Worm (Caenorhabditis elegans) whole organism, L1 larva: ENCODE measurements around the gene H41C03.3.

Source experiments
- C04F5.9 ChIP-seq: sonication (generic microtip); optimal IDR thresholded peaks from 2 replicates; lab custom pipeline; 2016; ENCODE audit warnings: missing genetic modification characterization, missing compliant biosample characterization
- C16A3.4 ChIP-seq: fragments of 150-350 bp; optimal IDR thresholded peaks from 2 replicates; lab custom pipeline; 2014; ENCODE audit warnings: missing biosample characterization, missing genetic modification characterization
- C34B4.2 ChIP-seq: sonication (generic microtip); optimal IDR thresholded peaks from 2 replicates; lab custom pipeline; 2017; ENCODE audit warnings: mild to moderate bottlenecking, missing genetic modification characterization, missing compliant biosample characterization
- Y116A8C.19 ChIP-seq: sonication (generic microtip); optimal IDR thresholded peaks from 2 replicates; lab custom pipeline; 2016; ENCODE audit warnings: missing compliant biosample characterization, missing genetic modification characterization, borderline replicate concordance
- ceh-63 ChIP-seq: fragments of 200-800 bp; sonication (Bioruptor generic); optimal IDR thresholded peaks from 2 replicates; lab custom pipeline; 2018; ENCODE audit warnings: mild to moderate bottlenecking, missing genetic modification characterization, missing compliant biosample characterization
- ceh-8 ChIP-seq: fragments of 200-800 bp; sonication (Bioruptor generic); optimal IDR thresholded peaks from 2 replicates; lab custom pipeline; 2018; ENCODE audit warnings: mild to moderate bottlenecking, missing genetic modification characterization, moderate library complexity, missing compliant biosample characterization
- ceh-82 ChIP-seq, 3 experiments: fragments of 150-350 bp in 1 of 3; sonication (generic microtip) in 2 of 3; optimal IDR thresholded peaks; 2 replicates each; lab custom pipeline; 2014 to 2017; ENCODE audit warnings: missing biosample characterization in 3 of 3, missing genetic modification characterization in 3 of 3
- ceh-88 ChIP-seq: fragments of 200-800 bp; sonication (Bioruptor generic); IDR thresholded peaks from 2 replicates; pipeline ENCODE4 v1.3.6; 2022; ENCODE audit warnings: missing genetic modification characterization, missing compliant biosample characterization
- efl-1 ChIP-seq, 4 experiments: fragments of 150-350 bp; optimal IDR thresholded peaks in 3 of 4; peaks in 1 of 4; 1 replicate in 1 of 4; 2 replicates in 3 of 4; lab custom pipeline; 2014; ENCODE audit warnings: missing biosample characterization in 2 of 4, missing genetic modification characterization in 2 of 4, missing genetic modification reagents in 2 of 4
- efl-3 ChIP-seq: fragments of 200-800 bp; sonication (Bioruptor generic); optimal IDR thresholded peaks from 2 replicates; lab custom pipeline; 2018; ENCODE audit warnings: mild to moderate bottlenecking, missing genetic modification characterization, missing compliant biosample characterization
- egl-13 ChIP-seq: sonication (generic microtip); optimal IDR thresholded peaks from 2 replicates; lab custom pipeline; 2016; ENCODE audit warnings: missing genotype, missing genetic modification reagents, missing genetic modification characterization, missing compliant biosample characterization
- elt-3 ChIP-seq, 6 experiments: fragments of 150-350 bp in 1 of 6; sonication (generic microtip); optimal IDR thresholded peaks; 2 replicates each; lab custom pipeline; 2017 to 2018; ENCODE audit warnings: missing biosample characterization in 6 of 6, missing genetic modification characterization in 6 of 6, inconsistent platforms in 1 of 6
- fkh-10 ChIP-seq: sonication (generic microtip); optimal IDR thresholded peaks from 2 replicates; lab custom pipeline; 2017; ENCODE audit warnings: missing biosample characterization, missing genetic modification reagents, missing genetic modification characterization
- fos-1 ChIP-seq: fragments of 150-350 bp; optimal IDR thresholded peaks from 2 replicates; lab custom pipeline; 2014; ENCODE audit warnings: missing biosample characterization, missing genetic modification characterization
- hlh-17 ChIP-seq: fragments of 200-800 bp; sonication (Bioruptor generic); optimal IDR thresholded peaks from 2 replicates; lab custom pipeline; 2018; ENCODE audit warnings: missing genetic modification characterization, mild to moderate bottlenecking, missing compliant biosample characterization, moderate library complexity, borderline replicate concordance
- hpl-2 ChIP-seq: fragments of 150-350 bp; optimal IDR thresholded peaks from 2 replicates; lab custom pipeline; 2014; ENCODE audit warnings: missing biosample characterization, missing genetic modification reagents, missing genetic modification characterization
- isw-1 ChIP-seq: fragments of 200-800 bp; sonication (Bioruptor generic); IDR thresholded peaks from 2 replicates; pipeline ENCODE4 v1.3.6; 2022; ENCODE audit warnings: missing genetic modification characterization, missing compliant biosample characterization
- lin-13 ChIP-seq: fragments of 150-350 bp; optimal IDR thresholded peaks from 2 replicates; lab custom pipeline; 2014; ENCODE audit warnings: missing biosample characterization, missing genetic modification reagents, missing genetic modification characterization
- lin-15B ChIP-seq: fragments of 150-350 bp; sonication (generic microtip); optimal IDR thresholded peaks from 3 replicates; lab custom pipeline; 2014; ENCODE audit warnings: missing biosample characterization, missing genetic modification characterization
- lin-35 ChIP-seq, 2 experiments: fragments of 150-350 bp; optimal IDR thresholded peaks; 2 replicates each; lab custom pipeline; 2014; ENCODE audit warnings: missing biosample characterization in 2 of 2, missing genetic modification characterization in 2 of 2, missing genetic modification reagents in 2 of 2
- lir-3 ChIP-seq: sonication (generic microtip); optimal IDR thresholded peaks from 2 replicates; lab custom pipeline; 2016; ENCODE audit warnings: mild to moderate bottlenecking, missing genetic modification characterization, moderate library complexity, missing compliant biosample characterization; ENCODE audit not compliant: poor library complexity
- lsy-2 ChIP-seq, 2 experiments: fragments of 150-350 bp; optimal IDR thresholded peaks; 2 replicates each; lab custom pipeline; 2014; ENCODE audit warnings: missing biosample characterization in 2 of 2, missing genetic modification characterization in 2 of 2
- nhr-11 ChIP-seq: fragments of 150-350 bp; optimal IDR thresholded peaks from 2 replicates; lab custom pipeline; 2014; ENCODE audit warnings: missing biosample characterization, missing genetic modification characterization
- nhr-12 ChIP-seq: sonication (generic microtip); optimal IDR thresholded peaks from 2 replicates; lab custom pipeline; 2017; ENCODE audit warnings: missing biosample characterization, missing genetic modification characterization
- nhr-19 ChIP-seq: fragments of 200-800 bp; sonication (Bioruptor generic); conservative IDR thresholded peaks from 2 replicates; pipeline ENCODE4 v1.3.6; 2022; ENCODE audit warnings: missing genetic modification characterization, missing compliant biosample characterization
- nhr-20 ChIP-seq: sonication (generic microtip); optimal IDR thresholded peaks from 2 replicates; lab custom pipeline; 2016; ENCODE audit warnings: mild to moderate bottlenecking, missing genetic modification characterization, missing compliant biosample characterization
- nhr-71 ChIP-seq: sonication (generic microtip); optimal IDR thresholded peaks from 2 replicates; lab custom pipeline; 2016; ENCODE audit warnings: mild to moderate bottlenecking, missing genetic modification characterization, moderate library complexity, missing compliant biosample characterization
- nhr-76 ChIP-seq: sonication (generic microtip); optimal IDR thresholded peaks from 2 replicates; lab custom pipeline; 2017; ENCODE audit warnings: missing biosample characterization, missing genetic modification characterization
- nhr-77 ChIP-seq: fragments of 150-350 bp; optimal IDR thresholded peaks from 2 replicates; lab custom pipeline; 2014; ENCODE audit warnings: missing biosample characterization, missing genetic modification characterization
- nhr-84 ChIP-seq: sonication (generic microtip); optimal IDR thresholded peaks from 2 replicates; lab custom pipeline; 2017; ENCODE audit warnings: missing biosample characterization, missing genetic modification characterization
- pag-3 ChIP-seq: sonication (generic microtip); optimal IDR thresholded peaks from 2 replicates; lab custom pipeline; 2017; ENCODE audit warnings: missing genetic modification characterization, mild to moderate bottlenecking, missing compliant biosample characterization, antibody characterized with exemption, borderline replicate concordance; ENCODE audit not compliant: insufficient read depth
- pqm-1 ChIP-seq: sonication (generic microtip); optimal IDR thresholded peaks from 3 replicates; lab custom pipeline; 2017; ENCODE audit warnings: missing biosample characterization, missing genetic modification characterization
- skn-1 ChIP-seq: fragments of 150-350 bp; optimal IDR thresholded peaks from 2 replicates; lab custom pipeline; 2014; ENCODE audit warnings: missing biosample characterization, missing genetic modification characterization
- snu-23 ChIP-seq: sonication (generic microtip); optimal IDR thresholded peaks from 2 replicates; lab custom pipeline; 2016; ENCODE audit warnings: missing genetic modification characterization, missing compliant biosample characterization
- sptf-1 ChIP-seq: fragments of 150-350 bp; optimal IDR thresholded peaks from 2 replicates; lab custom pipeline; 2014; ENCODE audit warnings: missing biosample characterization, missing genetic modification characterization
- swsn-7 ChIP-seq: sonication (generic microtip); optimal IDR thresholded peaks from 2 replicates; lab custom pipeline; 2016; ENCODE audit warnings: missing genetic modification characterization, missing compliant biosample characterization
- unc-130 ChIP-seq: fragments of 150-350 bp; optimal IDR thresholded peaks from 2 replicates; lab custom pipeline; 2017; ENCODE audit warnings: missing biosample characterization, missing genetic modification characterization, inconsistent platforms
- unc-30 ChIP-seq: sonication (generic microtip); optimal IDR thresholded peaks from 2 replicates; lab custom pipeline; 2017; ENCODE audit warnings: missing biosample characterization, missing genetic modification characterization
- unc-62 ChIP-seq: fragments of 150-350 bp; optimal IDR thresholded peaks from 2 replicates; lab custom pipeline; 2014; ENCODE audit warnings: missing biosample characterization, missing genetic modification reagents, missing genetic modification characterization
- unc-86 ChIP-seq: sonication (generic microtip); optimal IDR thresholded peaks from 2 replicates; lab custom pipeline; 2016; ENCODE audit warnings: missing genetic modification characterization, missing compliant biosample characterization
- vab-15 ChIP-seq: sonication (generic microtip); optimal IDR thresholded peaks from 2 replicates; lab custom pipeline; 2017; ENCODE audit warnings: missing genotype, mild to moderate bottlenecking, missing genetic modification characterization, missing compliant biosample characterization
- xbp-1 ChIP-seq: sonication (generic microtip); optimal IDR thresholded peaks from 2 replicates; lab custom pipeline; 2016; ENCODE audit warnings: missing genetic modification characterization, missing compliant biosample characterization
- zag-1 ChIP-seq: fragments of 150-350 bp; optimal IDR thresholded peaks from 2 replicates; lab custom pipeline; 2014; ENCODE audit warnings: missing biosample characterization, missing genetic modification characterization
- zip-4 ChIP-seq: fragments of 200-800 bp; sonication (Bioruptor generic); optimal IDR thresholded peaks from 2 replicates; lab custom pipeline; 2018; ENCODE audit warnings: mild to moderate bottlenecking, missing genetic modification characterization, moderate library complexity, missing compliant biosample characterization
- ztf-11 ChIP-seq, 2 experiments: sonication (generic microtip); optimal IDR thresholded peaks; 2 replicates each; lab custom pipeline; 2016 to 2017; ENCODE audit warnings: missing genetic modification characterization in 2 of 2, missing biosample characterization in 1 of 2, missing compliant biosample characterization in 1 of 2
- ztf-4 ChIP-seq: fragments of 150-350 bp; optimal IDR thresholded peaks from 2 replicates; lab custom pipeline; 2014; ENCODE audit warnings: missing biosample characterization, missing genetic modification characterization

The H41C03.3 gene

ce11 chrII:5831373-5831772, 14.2 kb upstream of the H41C03.3 start:
- TF ChIP-seq unc-62 (GFP tag; lab: Kevin White, UChicago), result no peak
- no peak for TF ChIP-seq ceh-82 (tag; optimal IDR thresholded peaks at IDR 0.05; lab: Kevin White, UChicago)
- no peak for TF ChIP-seq ceh-8
- TF ChIP-seq efl-3 (GFP tag; lab: Kevin White, UChicago), result no peak

- TF ChIP-seq vab-15 (tag; lab: Kevin White, UChicago) (no peak), Y116A8C.19 (no peak), hpl-2 (GFP tag; lab: Kevin White, UChicago) (no peak), ceh-63 (no peak), isw-1 (GFP tag; lab: Robert Waterston, UW) (no peak), lin-13 (GFP tag; lab: Kevin White, UChicago) (no peak), C04F5.9 (tag; lab: Kevin White, UChicago) (no peak), pqm-1 (no peak), lin-15B (tag; lab: Kevin White, UChicago) (no peak), pag-3 (no peak), hlh-17 (GFP tag; lab: Kevin White, UChicago) (no peak), swsn-7 (tag; lab: Kevin White, UChicago) (no peak), snu-23 (GFP tag; lab: Kevin White, UChicago) (no peak)
These were observed 12.4 kb upstream of the H41C03.3 start, which contains the start of gene gtap-1 for ce11 chrII:5833136-5833535. TSS of gene gtap-1 (minus strand) at chrII:5833236.

ce11 chrII:5835146-5835545, 10.4 kb upstream of the H41C03.3 start:
- TF ChIP-seq ztf-4 (tag; lab: Kevin White, UChicago), result no peak

- TF ChIP-seq nhr-12 (tag; lab: Kevin White, UChicago), result no peak
- peak; percentile 27 for TF ChIP-seq skn-1 (tag; lab: Kevin White, UChicago)
- TF ChIP-seq unc-130, result no peak
- TF ChIP-seq nhr-19 (GFP tag; lab: Robert Waterston, UW), result 0 out of 2 replicates have a peak, but pooled peaks have one; percentile 16
- no peak for TF ChIP-seq pqm-1
- TF ChIP-seq unc-30 (tag; lab: Kevin White, UChicago), result no peak
- TF ChIP-seq nhr-77 (tag; lab: Kevin White, UChicago), result no peak
- TF ChIP-seq elt-3 (tag; optimal IDR thresholded peaks at IDR 0.05; lab: Kevin White, UChicago), result no peak
- peak; percentile 45 for TF ChIP-seq swsn-7 (tag; lab: Kevin White, UChicago)
- no peak for TF ChIP-seq unc-62 (GFP tag; lab: Kevin White, UChicago)
- TF ChIP-seq nhr-84 (tag; lab: Kevin White, UChicago), result no peak
- no peak for TF ChIP-seq sptf-1 (tag; lab: Kevin White, UChicago)
- TF ChIP-seq lsy-2 (tag; optimal IDR thresholded peaks at IDR 0.05; lab: Kevin White, UChicago), result peak in 1 of 2 experiments; percentile 66
- no peak for TF ChIP-seq zag-1 (tag; lab: Kevin White, UChicago)
- peak; percentile 24; the same call in 1 of the 2 replicates for TF ChIP-seq ceh-88 (GFP tag; lab: Robert Waterston, UW)
- TF ChIP-seq nhr-20 (tag; lab: Kevin White, UChicago), result peak; percentile 59
- no peak for TF ChIP-seq nhr-76
- TF ChIP-seq C16A3.4, result peak; percentile 45
- TF ChIP-seq snu-23 (GFP tag; lab: Kevin White, UChicago), result peak; percentile 58
- peak; percentile 72 for TF ChIP-seq ceh-63
- peak; percentile 16 for TF ChIP-seq egl-13 (tag; lab: Kevin White, UChicago)
- TF ChIP-seq ztf-11 (tag; optimal IDR thresholded peaks at IDR 0.05; lab: Kevin White, UChicago), result peak in 1 of 2 experiments; percentile 64
- peak; percentile 38 to 55 for TF ChIP-seq lin-35 (GFP tag; optimal IDR thresholded peaks at IDR 0.05; lab: Kevin White, UChicago)
- TF ChIP-seq lir-3 (tag; lab: Kevin White, UChicago), result peak; percentile 77
- peak; percentile 42 to 50 for TF ChIP-seq efl-1 (optimal IDR thresholded peaks at IDR 0.05; lab: Kevin White, UChicago)
- peak; percentile 22 to 36 for TF ChIP-seq efl-1 (GFP tag; optimal IDR thresholded peaks at IDR 0.05 in 1 of 2; lab: Kevin White, UChicago)
- TF ChIP-seq xbp-1 (tag; lab: Kevin White, UChicago), result peak; percentile 54
- no peak for TF ChIP-seq fos-1 (tag; lab: Kevin White, UChicago)
- no peak for TF ChIP-seq ceh-8
- no peak for TF ChIP-seq nhr-11 (tag; lab: Kevin White, UChicago)
- TF ChIP-seq unc-86 (tag; lab: Kevin White, UChicago), result peak; percentile 2
- no peak for TF ChIP-seq zip-4 (GFP tag; lab: Kevin White, UChicago)
- no peak for TF ChIP-seq C34B4.2 (tag; lab: Kevin White, UChicago)
- TF ChIP-seq fkh-10 (GFP tag; lab: Kevin White, UChicago), result no peak
- peak; percentile 74 for TF ChIP-seq nhr-71 (tag; lab: Kevin White, UChicago)
These were observed 9.3 kb upstream of the H41C03.3 start, which contains the start of gene fzo-1 for ce11 chrII:5836153-5836719. TSS of gene fzo-1 (minus strand) at chrII:5836203.
